Worm (Caenorhabditis elegans): ENCODE results near the gene dhs-25.
A peak's percentile ranks its signal among the peaks of the same experiment; 100 is the strongest.

dhs-25 gene

DNA sequence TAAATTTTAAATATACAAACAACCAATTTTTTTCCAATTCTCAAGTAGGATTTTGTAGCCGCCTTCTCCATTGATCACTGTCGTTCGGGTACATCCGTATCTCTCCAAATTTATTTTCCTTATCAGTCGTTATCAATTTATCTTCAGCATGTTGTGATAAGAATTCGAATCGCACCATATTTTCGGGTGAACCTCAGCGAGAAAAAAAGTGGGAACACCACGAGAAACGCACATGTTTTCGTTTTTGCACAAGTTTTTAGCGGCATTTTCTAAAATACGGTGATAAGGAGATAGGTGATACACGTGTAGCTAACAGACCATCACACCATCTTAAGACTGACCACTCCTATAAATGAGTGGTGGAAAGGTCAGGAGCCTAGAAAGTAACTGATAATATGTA, 8.4 kb upstream of the dhs-25 start (continued):
- no peak for TF ChIP-seq nhr-237 (tag; optimal IDR thresholded peaks at IDR 0.05)
- TF ChIP-seq pqm-1 (tag; optimal IDR thresholded peaks at IDR 0.05): peak; percentile 91
- no peak for TF ChIP-seq ceh-32 (tag; optimal IDR thresholded peaks at IDR 0.05; ENCODE audit: poor library complexity)
- TF ChIP-seq Y48G9A.11 (GFP tag; IDR thresholded peaks at IDR 0.05): no peak
- TF ChIP-seq lin-1 (GFP tag; IDR thresholded peaks at IDR 0.05): peak; percentile 71; the same call in 1 of the 2 replicates

ce11 chrX:1478569-1478968, 7.8 kb upstream of the dhs-25 start:
- TF ChIP-seq mdt-29 (GFP tag; IDR thresholded peaks at IDR 0.05) (no peak), hlh-30 (tag; optimal IDR thresholded peaks at IDR 0.05; ENCODE audit: insufficient read depth) (peak; percentile 17)

ce11 chrX:1479190-1479589, 7.1 kb upstream of the dhs-25 start, which contains the start of gene acly-1:
TSS of gene acly-1 (plus strand) at chrX:1479542.
- TF ChIP-seq zfp-3 (GFP tag; conservative IDR thresholded peaks at IDR 0.05): no peak
- no peak for TF ChIP-seq vab-7 (GFP tag; IDR thresholded peaks at IDR 0.05)
- no peak for TF ChIP-seq mxl-3 (GFP tag; optimal IDR thresholded peaks at IDR 0.05)
- no peak for TF ChIP-seq duxl-1 (tag; optimal IDR thresholded peaks at IDR 0.05; ENCODE audit: poor library complexity)
- no peak for TF ChIP-seq zip-11 (GFP tag; IDR thresholded peaks at IDR 0.05)
- TF ChIP-seq daf-16 (GFP tag; optimal IDR thresholded peaks at IDR 0.05): no peak
- peak; percentile 67 for TF ChIP-seq daf-16 (tag; optimal IDR thresholded peaks at IDR 0.05)
- no peak for TF ChIP-seq madf-9 (GFP tag; conservative IDR thresholded peaks at IDR 0.05)
- no peak for TF ChIP-seq lin-15B (tag; optimal IDR thresholded peaks at IDR 0.05)
- peak; percentile 83 for TF ChIP-seq aha-1 (tag)
- no peak for TF ChIP-seq egl-43 (GFP tag; IDR thresholded peaks at IDR 0.05)
- TF ChIP-seq fos-1 (tag; optimal IDR thresholded peaks at IDR 0.05): no peak
- TF ChIP-seq mdl-1 (tag; optimal IDR thresholded peaks at IDR 0.05): peak in 1 of 2 experiments; percentile 55
- TF ChIP-seq ama-1 (optimal IDR thresholded peaks at IDR 0.05): no peak
- no peak for TF ChIP-seq ztf-11 (tag; optimal IDR thresholded peaks at IDR 0.05)
- peak in 1 of 2 experiments; percentile 58 for TF ChIP-seq unc-62 (GFP tag; optimal IDR thresholded peaks at IDR 0.05 in 1 of 2)
- TF ChIP-seq unc-62 (tag; optimal IDR thresholded peaks at IDR 0.05): no peak
- no peak for TF ChIP-seq ces-1 (GFP tag; optimal IDR thresholded peaks at IDR 0.05)
- TF ChIP-seq mep-1 (tag; optimal IDR thresholded peaks at IDR 0.05): no peak
- no peak for TF ChIP-seq tra-1 (GFP tag; IDR thresholded peaks at IDR 0.05)
- no peak for TF ChIP-seq jun-1 (tag; optimal IDR thresholded peaks at IDR 0.05)
- no peak for TF ChIP-seq lin-29 (GFP tag; IDR thresholded peaks at IDR 0.05)
- TF ChIP-seq ceh-44 (GFP tag; IDR thresholded peaks at IDR 0.05): no peak
- no peak for TF ChIP-seq nhr-42 (GFP tag; IDR thresholded peaks at IDR 0.05)
- TF ChIP-seq rbr-2 (tag; optimal IDR thresholded peaks at IDR 0.05): peak; percentile 33
- no peak for TF ChIP-seq zfp-2 (tag; optimal IDR thresholded peaks at IDR 0.05)
- TF ChIP-seq egl-27 (tag; optimal IDR thresholded peaks at IDR 0.05): no peak
- no peak for TF ChIP-seq T26A8.4 (GFP tag; IDR thresholded peaks at IDR 0.05)
- TF ChIP-seq mxl-2 (GFP tag; conservative IDR thresholded peaks at IDR 0.05): no peak

- no peak for TF ChIP-seq daf-16 (GFP tag; optimal IDR thresholded peaks at IDR 0.05)
- TF ChIP-seq daf-16 (tag; optimal IDR thresholded peaks at IDR 0.05): peak; percentile 40
- TF ChIP-seq Y105C5A.15 (GFP tag; IDR thresholded peaks at IDR 0.05): no peak
- TF ChIP-seq zip-2 (tag; optimal IDR thresholded peaks at IDR 0.05): no peak
- peak in 1 of 2 experiments; percentile 70 for TF ChIP-seq unc-62 (GFP tag; optimal IDR thresholded peaks at IDR 0.05 in 1 of 2)
- no peak for TF ChIP-seq unc-62 (tag; optimal IDR thresholded peaks at IDR 0.05)
- no peak for TF ChIP-seq nhr-25 (tag; optimal IDR thresholded peaks at IDR 0.05; ENCODE audit: borderline replicate concordance, insufficient read depth)
- TF ChIP-seq mxl-2 (GFP tag; conservative IDR thresholded peaks at IDR 0.05): peak; percentile 97
- peak; percentile 71 for TF ChIP-seq hlh-30 (tag; optimal IDR thresholded peaks at IDR 0.05; ENCODE audit: insufficient read depth)
- TF ChIP-seq aha-1 (tag): peak; percentile 36
- peak; percentile 45; the same call in 1 of the 2 replicates for TF ChIP-seq dmd-6 (GFP tag; IDR thresholded peaks at IDR 0.05)
- TF ChIP-seq hlh-11 (tag; optimal IDR thresholded peaks at IDR 0.05): peak; percentile 25
- TF ChIP-seq T26A8.4 (GFP tag; IDR thresholded peaks at IDR 0.05): no peak
- TF ChIP-seq ceh-32 (tag; optimal IDR thresholded peaks at IDR 0.05; ENCODE audit: poor library complexity): no peak
Observed at ce11 chrX:1479637-1480036, 6.7 kb upstream of the dhs-25 start.
